Worm (Caenorhabditis elegans) whole organism, L1 larva: ENCODE data around the gene skr-20.

ENCODE experiments used
- blmp-1 ChIP-seq: fragments of 150-350 bp; optimal IDR thresholded peaks from 2 replicates; lab custom pipeline; 2014; ENCODE audit warnings: missing biosample characterization, missing genetic modification characterization
- ceh-90 ChIP-seq: sonication (generic microtip); optimal IDR thresholded peaks from 2 replicates; lab custom pipeline; 2016; ENCODE audit warnings: missing genetic modification characterization, missing compliant biosample characterization
- dsc-1 ChIP-seq: sonication (generic microtip); optimal IDR thresholded peaks from 2 replicates; lab custom pipeline; 2016; ENCODE audit warnings: mild to moderate bottlenecking, missing genetic modification characterization, missing compliant biosample characterization
- egl-27 ChIP-seq, 2 experiments: fragments of 150-350 bp in 1 of 2; sonication (generic microtip); optimal IDR thresholded peaks; 3 replicates each; lab custom pipeline; 2017 to 2018; ENCODE audit warnings: missing biosample characterization in 2 of 2, missing genetic modification characterization in 2 of 2, missing genetic modification reagents in 2 of 2
- elt-2 ChIP-seq: sonication (generic microtip); optimal IDR thresholded peaks from 2 replicates; lab custom pipeline; 2016; ENCODE audit warnings: missing genetic modification characterization, mild to moderate bottlenecking, inconsistent platforms, missing compliant biosample characterization, missing genetic modification reagents
- lin-35 ChIP-seq, 2 experiments: fragments of 150-350 bp; optimal IDR thresholded peaks; 2 replicates each; lab custom pipeline; 2014; ENCODE audit warnings: missing biosample characterization in 2 of 2, missing genetic modification characterization in 2 of 2, missing genetic modification reagents in 2 of 2
- mef-2 ChIP-seq: fragments of 150-350 bp; optimal IDR thresholded peaks from 2 replicates; lab custom pipeline; 2014; ENCODE audit warnings: missing biosample characterization, missing genetic modification characterization
- nhr-47 ChIP-seq: sonication (generic microtip); optimal IDR thresholded peaks from 2 replicates; lab custom pipeline; 2016; ENCODE audit warnings: mild to moderate bottlenecking, missing genetic modification characterization, moderate library complexity, missing compliant biosample characterization
- nhr-76 ChIP-seq: sonication (generic microtip); optimal IDR thresholded peaks from 2 replicates; lab custom pipeline; 2017; ENCODE audit warnings: missing biosample characterization, missing genetic modification characterization
- nhr-85 ChIP-seq: sonication (generic microtip); peaks from one replicate; lab custom pipeline; 2016; ENCODE audit warnings: missing genetic modification characterization, inconsistent platforms, missing compliant biosample characterization
- pax-3 ChIP-seq: fragments of 200-800 bp; sonication (Bioruptor generic); optimal IDR thresholded peaks from 2 replicates; lab custom pipeline; 2018; ENCODE audit warnings: mild to moderate bottlenecking, missing genetic modification characterization, moderate library complexity, missing compliant biosample characterization
- tbx-2 ChIP-seq: sonication (generic microtip); optimal IDR thresholded peaks from 2 replicates; lab custom pipeline; 2016; ENCODE audit warnings: missing genetic modification characterization, missing compliant biosample characterization
- unc-86 ChIP-seq: sonication (generic microtip); optimal IDR thresholded peaks from 2 replicates; lab custom pipeline; 2016; ENCODE audit warnings: missing genetic modification characterization, missing compliant biosample characterization

Gene skr-20

DNA sequence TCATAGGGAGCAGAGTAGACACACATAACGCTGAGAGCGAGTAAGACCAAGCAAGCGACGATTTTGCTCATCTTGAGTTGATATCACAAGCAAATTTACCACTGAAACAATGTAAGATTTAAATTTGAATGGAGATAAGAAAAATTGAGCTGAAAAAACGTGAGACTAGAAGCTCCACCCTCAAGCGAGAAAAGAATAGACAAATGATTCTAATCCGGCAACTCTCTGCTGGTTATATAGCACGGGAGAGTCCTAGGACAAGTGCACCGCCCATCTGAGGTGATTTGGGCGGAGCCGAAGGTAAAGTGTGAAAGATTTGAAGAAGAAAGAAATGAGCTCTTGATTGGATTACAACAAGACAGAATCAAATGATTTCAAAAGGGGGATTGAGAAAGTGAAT, 45.0 kb downstream of the skr-20 start, which contains the start of gene nlp-3:
nlp-3 (minus strand) TSS at position 101 of the 400 bp plus-strand sequence.
- peak; percentile 82 for TF ChIP-seq dsc-1 (tag; lab: Kevin White, UChicago)
- no peak for TF ChIP-seq unc-86
- TF ChIP-seq ceh-90: no peak
- TF ChIP-seq tbx-2 (tag; lab: Kevin White, UChicago): no peak
- peak; percentile 15 for TF ChIP-seq nhr-47 (tag; lab: Kevin White, UChicago)
- peak; percentile 18 for TF ChIP-seq pax-3 (tag; lab: Kevin White, UChicago)
- TF ChIP-seq nhr-76 (tag; lab: Kevin White, UChicago): no peak
- TF ChIP-seq egl-27 (tag; optimal IDR thresholded peaks at IDR 0.05; lab: Kevin White, UChicago): no peak
- no peak for TF ChIP-seq mef-2 (tag; lab: Kevin White, UChicago)

DNA sequence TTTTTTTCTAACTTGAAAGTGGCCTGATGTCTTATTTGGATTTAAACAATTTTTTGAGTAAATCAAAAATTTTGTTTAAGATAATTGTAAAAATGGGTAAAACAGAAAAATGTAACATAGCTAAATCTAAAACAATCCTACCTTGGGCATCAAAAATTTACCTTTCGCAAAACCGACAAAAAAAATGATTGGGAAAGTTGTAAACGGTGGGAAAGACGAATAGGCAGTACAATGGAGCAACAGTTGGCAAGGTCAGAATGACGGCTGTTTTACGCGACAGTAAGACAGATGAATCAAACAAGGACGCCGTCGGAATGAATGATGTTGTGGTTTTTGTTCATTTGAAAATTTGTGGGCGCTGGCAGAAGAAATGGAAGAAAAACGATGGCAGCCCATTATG, 48.9 kb downstream of the skr-20 start:
- TF ChIP-seq blmp-1 (tag; lab: Kevin White, UChicago) (no peak), lin-35 (GFP tag; optimal IDR thresholded peaks at IDR 0.05; lab: Kevin White, UChicago) (no peak), nhr-85 (tag; lab: Kevin White, UChicago) (peak; percentile 74), elt-2 (no peak)
- TF ChIP-seq, all 84 proteins: peak for 1
